Worm (Caenorhabditis elegans) whole organism, late embryonic: ENCODE data around the gene DC2.5.

Experiments
- C08G9.2 ChIP-seq: sonication (generic microtip); optimal IDR thresholded peaks from 2 replicates; lab custom pipeline; 2016; ENCODE audit warnings: mild to moderate bottlenecking, missing genetic modification characterization, moderate library complexity, missing compliant biosample characterization
- ama-1 ChIP-seq: fragments of 150-350 bp; optimal IDR thresholded peaks from 2 replicates; lab custom pipeline; 2014
- ceh-9 ChIP-seq: sonication (generic microtip); optimal IDR thresholded peaks from 2 replicates; lab custom pipeline; 2016; ENCODE audit warnings: mild to moderate bottlenecking, missing genetic modification characterization, inconsistent platforms, missing compliant biosample characterization
- ets-4 ChIP-seq: sonication (generic microtip); optimal IDR thresholded peaks from 2 replicates; lab custom pipeline; 2016; ENCODE audit warnings: missing genetic modification characterization, missing compliant biosample characterization
- eyg-1 ChIP-seq: sonication (generic microtip); optimal IDR thresholded peaks from 2 replicates; lab custom pipeline; 2016; ENCODE audit warnings: missing genotype, missing genetic modification characterization, missing compliant biosample characterization
- fkh-10 ChIP-seq: fragments of 150-350 bp; optimal IDR thresholded peaks from 2 replicates; lab custom pipeline; 2014; ENCODE audit warnings: missing biosample characterization, missing genetic modification reagents, missing genetic modification characterization
- nhr-11 ChIP-seq: fragments of 150-350 bp; optimal IDR thresholded peaks from 2 replicates; lab custom pipeline; 2014; ENCODE audit warnings: missing biosample characterization, missing genetic modification characterization
- odd-2 ChIP-seq: sonication (generic microtip); optimal IDR thresholded peaks from 2 replicates; lab custom pipeline; 2017; ENCODE audit warnings: antibody characterized with exemption, mild to moderate bottlenecking, missing genetic modification characterization, missing compliant biosample characterization
- pag-3 ChIP-seq: sonication (generic microtip); optimal IDR thresholded peaks from 2 replicates; lab custom pipeline; 2016; ENCODE audit warnings: missing compliant biosample characterization, missing genetic modification characterization, borderline replicate concordance
- pqm-1 ChIP-seq: sonication (generic microtip); optimal IDR thresholded peaks from 2 replicates; lab custom pipeline; 2016; ENCODE audit warnings: missing genetic modification characterization, missing compliant biosample characterization
- tbx-2 ChIP-seq: sonication (generic microtip); optimal IDR thresholded peaks from 2 replicates; lab custom pipeline; 2016; ENCODE audit warnings: missing genetic modification characterization, missing compliant biosample characterization
- unc-55 ChIP-seq: sonication (generic microtip); optimal IDR thresholded peaks from 2 replicates; lab custom pipeline; 2017; ENCODE audit warnings: missing biosample characterization, missing genetic modification reagents, missing genetic modification characterization

DNA sequence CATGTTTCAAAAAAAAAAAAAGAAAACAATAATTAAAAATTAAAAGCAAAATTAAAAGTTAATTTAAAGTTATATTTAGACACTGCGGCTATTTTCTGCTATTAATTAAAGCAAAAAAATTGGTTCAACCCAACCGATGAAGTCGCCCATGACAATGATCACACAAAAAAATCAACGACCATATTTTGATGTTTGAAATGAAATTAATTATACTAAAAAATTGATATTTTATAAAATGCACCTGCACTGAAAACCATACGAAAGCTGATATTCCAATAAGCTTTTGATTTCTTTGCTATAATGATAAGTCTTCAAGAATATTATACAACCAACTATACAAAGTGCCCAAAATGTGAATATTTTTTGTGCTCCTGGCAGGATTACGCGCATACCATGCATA is 7.0 kb upstream of the DC2.5 start, which contains the start of gene srh-80:
- TF ChIP-seq odd-2 (tag; lab: Kevin White, UChicago) (no peak), unc-55 (no peak), ets-4 (tag; lab: Kevin White, UChicago) (no peak), C08G9.2 (tag; lab: Kevin White, UChicago) (no peak), fkh-10 (no peak), tbx-2 (tag; lab: Kevin White, UChicago) (no peak), ama-1 (lab: Kevin White, UChicago) (no peak), pag-3 (tag; lab: Kevin White, UChicago) (no peak), eyg-1 (no peak), nhr-11 (no peak), pqm-1 (tag; lab: Kevin White, UChicago) (no peak), ceh-9 (tag; lab: Kevin White, UChicago) (no peak)
